Worm (Caenorhabditis elegans) whole organism, L4 larva: ENCODE data around the gene toh-1.

Experiments used
- F10B5.3 ChIP-seq: sonication (generic microtip); optimal IDR thresholded peaks from 2 replicates; lab custom pipeline; 2016; ENCODE audit warnings: mild to moderate bottlenecking, missing genetic modification characterization, missing compliant biosample characterization
- R02D3.7 ChIP-seq: fragments of 150-350 bp; sonication (generic microtip); optimal IDR thresholded peaks from 3 replicates; lab custom pipeline; 2014; ENCODE audit warnings: missing biosample characterization, missing genetic modification characterization
- T20F7.1 ChIP-seq: fragments of 200-800 bp; sonication (Bioruptor generic); optimal IDR thresholded peaks from 2 replicates; lab custom pipeline; 2018; ENCODE audit warnings: mild to moderate bottlenecking, missing genetic modification characterization, missing compliant biosample characterization
- T26A8.4 ChIP-seq: fragments of 200-800 bp; sonication (Bioruptor generic); IDR thresholded peaks from 2 replicates; pipeline ENCODE4 v1.3.6; 2022; ENCODE audit warnings: missing genetic modification characterization, missing compliant biosample characterization
- Y105C5A.15 ChIP-seq: fragments of 200-800 bp; sonication (Bioruptor generic); IDR thresholded peaks from 2 replicates; pipeline ENCODE4 v1.3.6; 2022; ENCODE audit warnings: missing genetic modification characterization, missing compliant biosample characterization
- Y75B8A.6 ChIP-seq: fragments of 200-800 bp; sonication (Bioruptor generic); IDR thresholded peaks from 2 replicates; pipeline ENCODE4 v1.3.6; 2022; ENCODE audit warnings: missing genetic modification reagents, missing genetic modification characterization, missing compliant biosample characterization
- ZK546.5 ChIP-seq, 2 experiments: sonication (generic microtip); optimal IDR thresholded peaks; 2 replicates each; lab custom pipeline; 2017; ENCODE audit warnings: missing biosample characterization in 2 of 2, missing genetic modification characterization in 2 of 2
- ceh-44 ChIP-seq: fragments of 200-800 bp; sonication (Bioruptor generic); IDR thresholded peaks from 2 replicates; pipeline ENCODE4 v1.3.6; 2022; ENCODE audit warnings: missing genetic modification reagents, missing genetic modification characterization, missing compliant biosample characterization
- ceh-82 ChIP-seq: sonication (generic microtip); optimal IDR thresholded peaks from 2 replicates; lab custom pipeline; 2017; ENCODE audit warnings: missing biosample characterization, missing genetic modification characterization
- ces-1 ChIP-seq: fragments of 150-350 bp; sonication (generic microtip); optimal IDR thresholded peaks from 4 replicates; lab custom pipeline; 2014; ENCODE audit warnings: missing biosample characterization, missing genetic modification reagents, missing genetic modification characterization
- ctbp-1 ChIP-seq: fragments of 200-800 bp; sonication (Bioruptor generic); IDR thresholded peaks from 2 replicates; pipeline ENCODE4 v1.3.6; 2022; ENCODE audit warnings: missing genetic modification reagents, missing genetic modification characterization, missing compliant biosample characterization
- daf-19 ChIP-seq: fragments of 200-800 bp; sonication (Bioruptor generic); conservative IDR thresholded peaks from 2 replicates; pipeline ENCODE4 v1.3.6; 2022; ENCODE audit warnings: missing genetic modification characterization, missing compliant biosample characterization
- dmd-6 ChIP-seq: fragments of 200-800 bp; sonication (Bioruptor generic); IDR thresholded peaks from 2 replicates; pipeline ENCODE4 v1.3.6; 2022; ENCODE audit warnings: missing genetic modification reagents, missing genetic modification characterization, missing compliant biosample characterization
- dmd-8 ChIP-seq: fragments of 200-800 bp; sonication (Bioruptor generic); IDR thresholded peaks from 2 replicates; pipeline ENCODE4 v1.3.6; 2022; ENCODE audit warnings: missing genetic modification characterization, missing compliant biosample characterization
- dpl-1 ChIP-seq: fragments of 150-350 bp; optimal IDR thresholded peaks from 2 replicates; lab custom pipeline; 2014; ENCODE audit warnings: missing biosample characterization, missing genetic modification reagents, missing genetic modification characterization
- duxl-1 ChIP-seq: sonication (generic microtip); optimal IDR thresholded peaks from 2 replicates; lab custom pipeline; 2016; ENCODE audit warnings: mild to moderate bottlenecking, missing genetic modification characterization, moderate library complexity, missing compliant biosample characterization; ENCODE audit not compliant: poor library complexity
- egl-43 ChIP-seq: fragments of 200-800 bp; sonication (Bioruptor generic); IDR thresholded peaks from 2 replicates; pipeline ENCODE4 v1.3.6; 2022; ENCODE audit warnings: missing genetic modification reagents, missing genetic modification characterization, missing compliant biosample characterization
- hlh-11 ChIP-seq: fragments of 200-800 bp; sonication (Bioruptor generic); optimal IDR thresholded peaks from 2 replicates; lab custom pipeline; 2018; ENCODE audit warnings: mild to moderate bottlenecking, missing genetic modification characterization, missing compliant biosample characterization
- hlh-30 ChIP-seq: sonication (generic microtip); optimal IDR thresholded peaks from 2 replicates; lab custom pipeline; 2017; ENCODE audit warnings: antibody characterized with exemption, mild to moderate bottlenecking, missing genetic modification characterization, missing compliant biosample characterization; ENCODE audit not compliant: insufficient read depth
- hmg-1.1 ChIP-seq: fragments of 200-800 bp; sonication (Bioruptor generic); IDR thresholded peaks from 2 replicates; pipeline ENCODE4 v1.3.6; 2022; ENCODE audit warnings: missing genetic modification reagents, missing genetic modification characterization, missing compliant biosample characterization
- jun-1 ChIP-seq: fragments of 150-350 bp; optimal IDR thresholded peaks from 2 replicates; lab custom pipeline; 2014; ENCODE audit warnings: missing biosample characterization, missing genetic modification reagents, missing genetic modification characterization
- lin-13 ChIP-seq: fragments of 150-350 bp; optimal IDR thresholded peaks from 2 replicates; lab custom pipeline; 2014; ENCODE audit warnings: missing biosample characterization, missing genetic modification reagents, missing genetic modification characterization
- lin-39 ChIP-seq: fragments of 150-350 bp; optimal IDR thresholded peaks from 2 replicates; lab custom pipeline; 2014; ENCODE audit warnings: missing biosample characterization, missing genetic modification reagents, missing genetic modification characterization
- lsy-2 ChIP-seq, 2 experiments: fragments of 150-350 bp in 1 of 2; sonication (generic microtip) in 1 of 2; optimal IDR thresholded peaks; 2 replicates each; lab custom pipeline; 2014 to 2017; ENCODE audit warnings: missing biosample characterization in 2 of 2, missing genetic modification characterization in 2 of 2
- madf-5 ChIP-seq, 2 experiments: fragments of 200-800 bp; sonication (Bioruptor generic); IDR thresholded peaks; 2 replicates each; pipeline ENCODE4 v1.3.6; 2022; ENCODE audit warnings: missing compliant biosample characterization in 2 of 2, missing genetic modification characterization in 2 of 2
- madf-9 ChIP-seq: fragments of 200-800 bp; sonication (Bioruptor generic); conservative IDR thresholded peaks from 2 replicates; pipeline ENCODE4 v1.3.6; 2022; ENCODE audit warnings: missing genetic modification reagents, missing genetic modification characterization, missing compliant biosample characterization
- mdl-1 ChIP-seq, 2 experiments: fragments of 150-350 bp in 1 of 2; sonication (generic microtip) in 1 of 2; optimal IDR thresholded peaks; 2 replicates each; lab custom pipeline; 2014 to 2017; ENCODE audit warnings: missing biosample characterization in 2 of 2, missing genetic modification characterization in 2 of 2
- mdt-29 ChIP-seq: fragments of 200-800 bp; sonication (Bioruptor generic); IDR thresholded peaks from 2 replicates; pipeline ENCODE4 v1.3.6; 2022; ENCODE audit warnings: missing genetic modification reagents, missing genetic modification characterization, missing compliant biosample characterization
- mes-2 ChIP-seq: sonication (generic microtip); optimal IDR thresholded peaks from 2 replicates; lab custom pipeline; 2016; ENCODE audit warnings: missing genotype, mild to moderate bottlenecking, missing genetic modification characterization, missing compliant biosample characterization; ENCODE audit not compliant: poor library complexity, severe bottlenecking
- mxl-3 ChIP-seq: fragments of 200-800 bp; sonication (Bioruptor generic); optimal IDR thresholded peaks from 2 replicates; lab custom pipeline; 2018; ENCODE audit warnings: mild to moderate bottlenecking, missing genetic modification characterization, missing compliant biosample characterization
- nhr-102 ChIP-seq: sonication (generic microtip); optimal IDR thresholded peaks from 2 replicates; lab custom pipeline; 2016; ENCODE audit warnings: mild to moderate bottlenecking, missing genetic modification characterization, moderate library complexity, missing compliant biosample characterization
- nhr-28 ChIP-seq: fragments of 150-350 bp; optimal IDR thresholded peaks from 2 replicates; lab custom pipeline; 2014; ENCODE audit warnings: missing biosample characterization, missing genetic modification characterization
- nhr-41 ChIP-seq: fragments of 200-800 bp; sonication (Bioruptor generic); IDR thresholded peaks from 2 replicates; pipeline ENCODE4 v1.3.6; 2022; ENCODE audit warnings: missing genetic modification reagents, missing genetic modification characterization, missing compliant biosample characterization
- nhr-77 ChIP-seq: fragments of 150-350 bp; optimal IDR thresholded peaks from 2 replicates; lab custom pipeline; 2014; ENCODE audit warnings: missing biosample characterization, missing genetic modification characterization
- pha-4 ChIP-seq, 2 experiments: fragments of 150-350 bp in 1 of 2; fragments of 200-800 bp in 1 of 2; sonication (Bioruptor generic) in 1 of 2; IDR thresholded peaks in 1 of 2; optimal IDR thresholded peaks in 1 of 2; 2 replicates each; pipeline versions ENCODE4 v1.3.6 to Lab custom; 2014 to 2022; ENCODE audit warnings: missing genetic modification characterization in 2 of 2, missing genetic modification reagents in 2 of 2, missing biosample characterization in 1 of 2, missing compliant biosample characterization in 1 of 2
- pqm-1 ChIP-seq: sonication (generic microtip); optimal IDR thresholded peaks from 2 replicates; lab custom pipeline; 2017; ENCODE audit warnings: missing biosample characterization, missing genetic modification characterization
- set-16 ChIP-seq: fragments of 200-800 bp; sonication (Bioruptor generic); IDR thresholded peaks from 2 replicates; pipeline ENCODE4 v1.3.6; 2022; ENCODE audit warnings: missing genetic modification reagents, missing genetic modification characterization, missing compliant biosample characterization
- skn-1 ChIP-seq: fragments of 150-350 bp; optimal IDR thresholded peaks from 2 replicates; lab custom pipeline; 2014; ENCODE audit warnings: missing biosample characterization, missing genetic modification characterization
- snpc-4 ChIP-seq: fragments of 150-350 bp; optimal IDR thresholded peaks from 2 replicates; lab custom pipeline; 2014; ENCODE audit warnings: missing biosample characterization, missing genetic modification characterization
- tag-97 ChIP-seq: fragments of 200-800 bp; sonication (Bioruptor generic); IDR thresholded peaks from 2 replicates; pipeline ENCODE4 v1.3.6; 2022; ENCODE audit warnings: missing genetic modification characterization, missing compliant biosample characterization
- tra-1 ChIP-seq: fragments of 200-800 bp; sonication (Bioruptor generic); IDR thresholded peaks from 2 replicates; pipeline ENCODE4 v1.3.6; 2022; ENCODE audit warnings: missing genetic modification reagents, missing genetic modification characterization, missing compliant biosample characterization
- unc-130 ChIP-seq: sonication (generic microtip); optimal IDR thresholded peaks from 2 replicates; lab custom pipeline; 2016; ENCODE audit warnings: missing genetic modification reagents, missing genetic modification characterization, missing compliant biosample characterization
- unc-39 ChIP-seq: sonication (generic microtip); optimal IDR thresholded peaks from 2 replicates; lab custom pipeline; 2017; ENCODE audit warnings: missing biosample characterization, missing genetic modification characterization
- unc-62 ChIP-seq, 3 experiments: fragments of 150-350 bp in 1 of 3; sonication (generic microtip); optimal IDR thresholded peaks in 2 of 3; peaks in 1 of 3; 1 replicate in 1 of 3; 2 replicates in 2 of 3; lab custom pipeline; 2014 to 2017; ENCODE audit warnings: missing biosample characterization in 3 of 3, missing genetic modification characterization in 3 of 3, missing genetic modification reagents in 3 of 3, missing genotype in 1 of 3
- vab-7 ChIP-seq: fragments of 200-800 bp; sonication (Bioruptor generic); IDR thresholded peaks from 2 replicates; pipeline ENCODE4 v1.3.6; 2022; ENCODE audit warnings: missing genetic modification reagents, missing genetic modification characterization, missing compliant biosample characterization
- zag-1 ChIP-seq: fragments of 150-350 bp; optimal IDR thresholded peaks from 2 replicates; lab custom pipeline; 2014; ENCODE audit warnings: missing biosample characterization, missing genetic modification characterization
- zip-11 ChIP-seq: fragments of 200-800 bp; sonication (Bioruptor generic); IDR thresholded peaks from 2 replicates; pipeline ENCODE4 v1.3.6; 2022; ENCODE audit warnings: missing genetic modification characterization, missing compliant biosample characterization

The toh-1 gene

ce11 chrIII:3800240-3800933 is 8.4 kb downstream of the toh-1 start, which contains the start of gene mtm-3 (continued):
- TF ChIP-seq F10B5.3 (tag; lab: Kevin White, UChicago) (no peak), lin-13 (GFP tag; lab: Kevin White, UChicago) (no peak), tra-1 (GFP tag; lab: Robert Waterston, UW) (no peak), tag-97 (GFP tag; lab: Robert Waterston, UW) (no peak), hlh-11 (tag; lab: Kevin White, UChicago) (peak; percentile 23), dmd-6 (GFP tag; lab: Robert Waterston, UW) (no peak; the same call in 1 of the 2 replicates), pqm-1 (peak; percentile 26), hlh-30 (tag; lab: Kevin White, UChicago) (no peak), dpl-1 (no peak), jun-1 (tag; lab: Kevin White, UChicago) (no peak), dmd-8 (GFP tag; lab: Robert Waterston, UW) (no peak), nhr-77 (tag; lab: Kevin White, UChicago) (no peak), hmg-1.1 (GFP tag; lab: Robert Waterston, UW) (no peak), mdl-1 (tag; optimal IDR thresholded peaks at IDR 0.05; lab: Kevin White, UChicago) (no peak), skn-1 (tag; lab: Kevin White, UChicago) (no peak), vab-7 (no peak), duxl-1 (no peak), unc-62 (GFP tag; optimal IDR thresholded peaks at IDR 0.05 in 1 of 2; lab: Kevin White, UChicago) (peak in 1 of 2 experiments; percentile 90), unc-62 (tag; optimal IDR thresholded peaks at IDR 0.05; lab: Kevin White, UChicago) (no peak), daf-19 (GFP tag; lab: Robert Waterston, UW) (no peak), ZK546.5 (tag; optimal IDR thresholded peaks at IDR 0.05; lab: Kevin White, UChicago) (no peak), unc-39 (tag; lab: Kevin White, UChicago) (no peak)
- TF ChIP-seq, all 104 proteins: peak for 8

ce11 chrIII:3799213-3799612 is 9.6 kb downstream of the toh-1 start:
- TF ChIP-seq nhr-102 (tag; lab: Kevin White, UChicago) = no peak
- TF ChIP-seq ceh-82 (tag; lab: Kevin White, UChicago) = no peak
- TF ChIP-seq nhr-41 (GFP tag; lab: Robert Waterston, UW) = no peak
- no peak for TF ChIP-seq ceh-44 (GFP tag; lab: Robert Waterston, UW)
- TF ChIP-seq lin-39 (tag; lab: Kevin White, UChicago) = no peak
- TF ChIP-seq daf-19 (GFP tag; lab: Robert Waterston, UW) = no peak
- no peak for TF ChIP-seq unc-39 (tag; lab: Kevin White, UChicago)
- peak; percentile 25 for TF ChIP-seq mes-2 (tag; lab: Kevin White, UChicago)
- TF ChIP-seq Y75B8A.6 = no peak
- no peak for TF ChIP-seq set-16 (GFP tag; lab: Robert Waterston, UW)
- TF ChIP-seq zip-11 (GFP tag; lab: Robert Waterston, UW) = no peak
- no peak for TF ChIP-seq ctbp-1 (GFP tag; lab: Robert Waterston, UW)
- TF ChIP-seq pha-4 (GFP tag; IDR thresholded peaks at IDR 0.05; lab: Robert Waterston, UW) = no peak
- TF ChIP-seq pha-4 (tag; optimal IDR thresholded peaks at IDR 0.05; lab: Kevin White, UChicago) = no peak
- TF ChIP-seq zag-1 (tag; lab: Kevin White, UChicago) = no peak
- no peak for TF ChIP-seq R02D3.7 (tag; lab: Kevin White, UChicago)
- TF ChIP-seq mxl-3 (GFP tag; lab: Kevin White, UChicago) = peak; percentile 79
- peak; percentile 46 for TF ChIP-seq pqm-1
- TF ChIP-seq nhr-28 (tag; lab: Kevin White, UChicago) = peak; percentile 51
- TF ChIP-seq egl-43 = no peak
- TF ChIP-seq snpc-4 (tag; lab: Kevin White, UChicago) = no peak
- TF ChIP-seq lsy-2 (tag; optimal IDR thresholded peaks at IDR 0.05; lab: Kevin White, UChicago) = no peak
- peak; percentile 40 for TF ChIP-seq dmd-6 (GFP tag; lab: Robert Waterston, UW)
- TF ChIP-seq ces-1 (GFP tag; lab: Kevin White, UChicago) = no peak
- TF ChIP-seq unc-62 (GFP tag; optimal IDR thresholded peaks at IDR 0.05 in 1 of 2; lab: Kevin White, UChicago) = peak in 1 of 2 experiments; percentile 94
- no peak for TF ChIP-seq unc-62 (tag; optimal IDR thresholded peaks at IDR 0.05; lab: Kevin White, UChicago)
- no peak for TF ChIP-seq madf-9 (GFP tag; lab: Robert Waterston, UW)
- TF ChIP-seq mdt-29 (GFP tag; lab: Robert Waterston, UW) = no peak
- peak; percentile 77 for TF ChIP-seq hlh-11 (tag; lab: Kevin White, UChicago)
- TF ChIP-seq unc-130 (GFP tag; lab: Kevin White, UChicago) = no peak
- no peak for TF ChIP-seq madf-5 (GFP tag; IDR thresholded peaks at IDR 0.05; lab: Robert Waterston, UW)
- no peak for TF ChIP-seq T20F7.1 (GFP tag; lab: Kevin White, UChicago)
- TF ChIP-seq lin-13 (GFP tag; lab: Kevin White, UChicago) = no peak
- no peak for TF ChIP-seq T26A8.4
- TF ChIP-seq Y105C5A.15 (GFP tag; lab: Robert Waterston, UW) = no peak
